Fruit fly (Drosophila melanogaster): ENCODE measurements around the gene PAN3.

PAN3 gene

dm6 chr3L:3077568-3078107, 6.7 kb downstream of the PAN3 start (continued):
- peak; percentile 81 for TF ChIP-seq Rel (GFP tag; optimal IDR thresholded peaks at IDR 0.05)
- peak; percentile 82 for TF ChIP-seq Rel (tag; optimal IDR thresholded peaks at IDR 0.05)
- peak; percentile 81 for TF ChIP-seq Sp1 (GFP tag; optimal IDR thresholded peaks at IDR 0.05)
- TF ChIP-seq fru (GFP tag; optimal IDR thresholded peaks at IDR 0.05), result peak; percentile 59
- peak; percentile 30 for TF ChIP-seq HLH106 (tag; optimal IDR thresholded peaks at IDR 0.05)
- no peak for TF ChIP-seq sage (GFP tag; optimal IDR thresholded peaks at IDR 0.05)
- TF ChIP-seq pan (optimal IDR thresholded peaks at IDR 0.05), result no peak
- TF ChIP-seq foxo (GFP tag; optimal IDR thresholded peaks at IDR 0.05), result peak; percentile 59 to 79
- TF ChIP-seq lola (GFP tag; optimal IDR thresholded peaks at IDR 0.05), result no peak

DNA sequence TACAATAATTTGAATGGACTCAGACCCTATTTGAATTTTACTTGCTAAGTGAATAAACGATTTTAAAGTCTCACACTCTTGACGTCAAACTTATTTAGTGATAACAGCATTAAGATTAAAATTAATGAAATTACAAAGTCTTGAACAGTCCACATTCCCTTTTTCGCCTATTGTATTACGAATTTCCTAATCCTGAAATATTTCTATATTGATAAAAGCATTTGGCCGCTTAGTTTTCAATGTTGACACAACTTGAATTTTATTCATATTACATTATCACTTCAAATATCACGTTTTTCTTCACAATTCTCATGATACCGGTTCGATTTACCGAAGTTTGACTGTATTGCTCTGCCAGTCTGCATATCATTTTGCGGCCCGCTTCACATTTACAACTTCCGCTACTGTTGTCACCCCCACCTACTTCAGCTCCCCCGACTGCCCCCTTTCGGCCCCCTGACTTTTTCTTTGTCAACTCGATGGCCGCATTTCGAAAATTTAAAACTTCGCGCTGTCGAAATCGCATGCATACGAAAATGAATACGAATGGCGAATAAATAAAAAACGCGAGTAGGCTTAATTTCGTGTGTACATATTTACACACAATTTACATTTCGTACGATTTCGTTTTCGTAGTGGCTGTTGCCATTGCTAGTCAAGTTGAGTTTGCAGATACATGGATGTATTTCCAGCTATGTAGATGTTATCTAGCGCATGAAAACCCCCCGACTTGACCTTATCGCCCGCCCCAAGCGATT, 7.6 kb downstream of the PAN3 start:
- TF ChIP-seq dl (GFP tag; optimal IDR thresholded peaks at IDR 0.05; ENCODE audit: insufficient read depth in 1 of 2, partially characterized antibody in 2 of 2), result no peak
- peak; percentile 40 for TF ChIP-seq Hr83 (GFP tag; optimal IDR thresholded peaks at IDR 0.05; ENCODE audit: poor library complexity, severe bottlenecking)
- TF ChIP-seq lola (GFP tag; optimal IDR thresholded peaks at IDR 0.05), result no peak
- no peak for TF ChIP-seq Hnf4 (GFP tag; optimal IDR thresholded peaks at IDR 0.05)
- no peak for TF ChIP-seq CG32264 (GFP tag; optimal IDR thresholded peaks at IDR 0.05)
- TF ChIP-seq rgr (GFP tag; optimal IDR thresholded peaks at IDR 0.05), result peak; percentile 39
- peak; percentile 31 for TF ChIP-seq brk (GFP tag; optimal IDR thresholded peaks at IDR 0.05)
- no peak for TF ChIP-seq woc (GFP tag; optimal IDR thresholded peaks at IDR 0.05)
- peak; percentile 9 for TF ChIP-seq psq (GFP tag; optimal IDR thresholded peaks at IDR 0.05)
- TF ChIP-seq Dif (GFP tag; optimal IDR thresholded peaks at IDR 0.05; ENCODE audit: partially characterized antibody), result no peak
- no peak for TF ChIP-seq pan (optimal IDR thresholded peaks at IDR 0.05)
- no peak for TF ChIP-seq tai (GFP tag; optimal IDR thresholded peaks at IDR 0.05)
- TF ChIP-seq ey (GFP tag; optimal IDR thresholded peaks at IDR 0.05), result peak; percentile 31
- TF ChIP-seq sage (GFP tag; optimal IDR thresholded peaks at IDR 0.05), result no peak
- TF ChIP-seq HLH106 (tag; optimal IDR thresholded peaks at IDR 0.05), result peak; percentile 46
- no peak for TF ChIP-seq Rel (GFP tag; optimal IDR thresholded peaks at IDR 0.05)
- TF ChIP-seq Rel (tag; optimal IDR thresholded peaks at IDR 0.05), result peak; percentile 85
- TF ChIP-seq fru (GFP tag; optimal IDR thresholded peaks at IDR 0.05), result peak; percentile 17
- no peak for TF ChIP-seq Dfd (GFP tag; optimal IDR thresholded peaks at IDR 0.05)
- TF ChIP-seq CrebA (GFP tag; optimal IDR thresholded peaks at IDR 0.05; ENCODE audit: borderline replicate concordance), result no peak
- peak; percentile 41 for TF ChIP-seq h (GFP tag; optimal IDR thresholded peaks at IDR 0.05)
- TF ChIP-seq br (GFP tag; optimal IDR thresholded peaks at IDR 0.05), result peak; percentile 45
- TF ChIP-seq Mio (GFP tag; optimal IDR thresholded peaks at IDR 0.05), result no peak
- no peak for TF ChIP-seq Myc (optimal IDR thresholded peaks at IDR 0.05)
- TF ChIP-seq Jra (GFP tag; optimal IDR thresholded peaks at IDR 0.05), result no peak
- TF ChIP-seq GATAd (GFP tag; optimal IDR thresholded peaks at IDR 0.05), result no peak
- no peak for TF ChIP-seq jim (GFP tag; optimal IDR thresholded peaks at IDR 0.05)
- TF ChIP-seq dmrt93B (GFP tag; optimal IDR thresholded peaks at IDR 0.05), result peak; percentile 16
- TF ChIP-seq dsf (GFP tag; optimal IDR thresholded peaks at IDR 0.05; ENCODE audit: borderline replicate concordance), result no peak
- peak in 1 of 2 experiments; percentile 15 for TF ChIP-seq foxo (GFP tag; optimal IDR thresholded peaks at IDR 0.05)
- no peak for TF ChIP-seq usp (GFP tag; optimal IDR thresholded peaks at IDR 0.05)
- TF ChIP-seq N (GFP tag; optimal IDR thresholded peaks at IDR 0.05), result no peak
- TF ChIP-seq CG9705 (GFP tag; optimal IDR thresholded peaks at IDR 0.05), result peak; percentile 11
- TF ChIP-seq sv (GFP tag; optimal IDR thresholded peaks at IDR 0.05), result no peak
- TF ChIP-seq Sp1 (GFP tag; optimal IDR thresholded peaks at IDR 0.05), result peak; percentile 20
- no peak for TF ChIP-seq Vsx2 (GFP tag; optimal IDR thresholded peaks at IDR 0.05; ENCODE audit: partially characterized antibody)
- peak; percentile 32 for TF ChIP-seq OdsH (GFP tag; optimal IDR thresholded peaks at IDR 0.05)
- TF ChIP-seq Abd-B (GFP tag; optimal IDR thresholded peaks at IDR 0.05), result no peak
- TF ChIP-seq Hr78 (GFP tag; optimal IDR thresholded peaks at IDR 0.05), result no peak
